Fruit fly (Drosophila melanogaster) whole organism, embryonic: Measurements from ENCODE around the gene sra.

ENCODE experiments used
- CG1024 ChIP-seq: fragments of 200-800 bp; sonication (Bioruptor generic); IDR thresholded peaks from 2 replicates; pipeline ENCODE4 v1.3.6; 2022; ENCODE audit warnings: missing biosample characterization, missing genetic modification characterization
- CG10543 ChIP-seq: fragments of 200-800 bp; sonication (Bioruptor generic); optimal IDR thresholded peaks from 3 replicates; lab custom pipeline; 2017; ENCODE audit warnings: missing biosample characterization, mild to moderate bottlenecking, missing genetic modification characterization, moderate library complexity
- CG10979 ChIP-seq: fragments of 200-800 bp; sonication (Bioruptor generic); optimal IDR thresholded peaks from 2 replicates; lab custom pipeline; 2018; ENCODE audit warnings: missing biosample characterization, mild to moderate bottlenecking, missing genetic modification characterization, moderate library complexity
- CG12071 ChIP-seq: fragments of 200-800 bp; sonication (Bioruptor generic); optimal IDR thresholded peaks from 3 replicates; lab custom pipeline; 2018; ENCODE audit warnings: missing biosample characterization, mild to moderate bottlenecking, missing genetic modification characterization
- CG12299 ChIP-seq: fragments of 200-800 bp; sonication (Bioruptor generic); optimal IDR thresholded peaks from 2 replicates; lab custom pipeline; 2018; ENCODE audit warnings: missing biosample characterization, mild to moderate bottlenecking, missing genetic modification characterization
- CG12391 ChIP-seq: fragments of 200-800 bp; sonication (Bioruptor generic); optimal IDR thresholded peaks from 3 replicates; lab custom pipeline; 2018; ENCODE audit warnings: missing biosample characterization, mild to moderate bottlenecking, missing genetic modification characterization, moderate library complexity
- CG13296 ChIP-seq: fragments of 200-800 bp; sonication (Bioruptor generic); optimal IDR thresholded peaks from 3 replicates; lab custom pipeline; 2018; ENCODE audit warnings: missing biosample characterization, mild to moderate bottlenecking, missing genetic modification characterization
- CG13775 ChIP-seq: fragments of 200-800 bp; sonication (Bioruptor generic); optimal IDR thresholded peaks from 3 replicates; lab custom pipeline; 2017; ENCODE audit warnings: missing biosample characterization, mild to moderate bottlenecking, missing genetic modification characterization
- CG1603 ChIP-seq: fragments of 200-800 bp; sonication (Bioruptor generic); optimal IDR thresholded peaks from 2 replicates; lab custom pipeline; 2019; ENCODE audit warnings: missing biosample characterization, mild to moderate bottlenecking, missing genetic modification characterization, moderate library complexity
- CG17328 ChIP-seq: fragments of 200-800 bp; sonication (Bioruptor generic); IDR thresholded peaks from 2 replicates; pipeline ENCODE4 v1.3.6; 2022; ENCODE audit warnings: missing biosample characterization, missing genetic modification characterization
- CG18011 ChIP-seq: fragments of 200-800 bp; sonication (Bioruptor generic); optimal IDR thresholded peaks from 2 replicates; lab custom pipeline; 2017; ENCODE audit warnings: missing biosample characterization, missing genetic modification characterization, mild to moderate bottlenecking, moderate library complexity, missing genotype
- CG2129 ChIP-seq: fragments of 200-800 bp; sonication (Bioruptor generic); IDR thresholded peaks from 2 replicates; pipeline ENCODE4 v1.3.6; 2022; ENCODE audit warnings: missing biosample characterization, missing genetic modification characterization; ENCODE audit not compliant: partially characterized antibody
- CG2202 ChIP-seq: fragments of 200-800 bp; sonication (Bioruptor generic); optimal IDR thresholded peaks from 2 replicates; lab custom pipeline; 2018; ENCODE audit warnings: missing biosample characterization, mild to moderate bottlenecking, missing genetic modification characterization
- CG30020 ChIP-seq: fragments of 200-800 bp; optimal IDR thresholded peaks from 2 replicates; lab custom pipeline; 2019; ENCODE audit warnings: missing biosample characterization, mild to moderate bottlenecking, missing genetic modification characterization, moderate library complexity
- CG3163 ChIP-seq: fragments of 200-800 bp; sonication (Bioruptor generic); optimal IDR thresholded peaks from 3 replicates; lab custom pipeline; 2016; ENCODE audit warnings: missing biosample characterization, missing genetic modification characterization
- CG4282 ChIP-seq: fragments of 200-800 bp; sonication (Bioruptor generic); optimal IDR thresholded peaks from 2 replicates; lab custom pipeline; 2016; ENCODE audit warnings: missing biosample characterization, missing genetic modification characterization
- CG5953 ChIP-seq: fragments of 200-800 bp; sonication (Bioruptor generic); IDR thresholded peaks from 2 replicates; pipeline ENCODE4 v1.3.6; 2022; ENCODE audit warnings: missing biosample characterization, missing genetic modification characterization
- CG7372 ChIP-seq: fragments of 200-800 bp; sonication (Bioruptor generic); IDR thresholded peaks from 2 replicates; pipeline ENCODE4 v1.3.6; 2022; ENCODE audit warnings: missing biosample characterization, missing genetic modification characterization
- CG7839 ChIP-seq: fragments of 200-800 bp; sonication (Bioruptor generic); optimal IDR thresholded peaks from 3 replicates; lab custom pipeline; 2018; ENCODE audit warnings: missing biosample characterization, mild to moderate bottlenecking, missing genetic modification characterization, moderate library complexity
- CG8290 ChIP-seq, 3 experiments: fragments of 200-800 bp; sonication (Bioruptor generic); optimal IDR thresholded peaks; 2 replicates each; lab custom pipeline; 2016 to 2019; ENCODE audit warnings: missing biosample characterization in 3 of 3, missing genetic modification characterization in 3 of 3, mild to moderate bottlenecking in 2 of 3, moderate library complexity in 1 of 3
- CG9876 ChIP-seq: fragments of 200-800 bp; sonication (Bioruptor generic); optimal IDR thresholded peaks from 2 replicates; lab custom pipeline; 2016; ENCODE audit warnings: missing biosample characterization, missing genetic modification characterization
- CG9932 ChIP-seq: fragments of 200-800 bp; sonication (Bioruptor generic); IDR thresholded peaks from 2 replicates; pipeline ENCODE4 v1.3.6; 2022; ENCODE audit warnings: missing biosample characterization, missing genetic modification characterization
- D ChIP-seq, 2 experiments: fragments of 200-800 bp in 1 of 2; fragments of >200 bp in 1 of 2; sonication (Bioruptor generic) in 1 of 2; optimal IDR thresholded peaks; 2 replicates in 1 of 2; 3 replicates in 1 of 2; lab custom pipeline; 2017; ENCODE audit warnings: mild to moderate bottlenecking in 1 of 2, missing biosample characterization in 1 of 2, missing genetic modification characterization in 1 of 2, missing genetic modification reagents in 1 of 2
- HLH4C ChIP-seq: fragments of 200-800 bp; sonication (Bioruptor generic); IDR thresholded peaks from 3 replicates; pipeline ENCODE4 v1.3.6; 2022; ENCODE audit warnings: missing biosample characterization, missing genetic modification characterization; ENCODE audit not compliant: partially characterized antibody
- HmgD ChIP-seq: fragments of 200-800 bp; sonication (Bioruptor generic); optimal IDR thresholded peaks from 3 replicates; lab custom pipeline; 2016; ENCODE audit warnings: missing biosample characterization, missing genetic modification characterization
- Hr39 ChIP-seq: fragments of >200 bp; optimal IDR thresholded peaks from 2 replicates; lab custom pipeline; 2017
- Kr ChIP-seq: fragments of 200-800 bp; sonication (Bioruptor generic); optimal IDR thresholded peaks from 2 replicates; lab custom pipeline; 2017; ENCODE audit warnings: missing biosample characterization, mild to moderate bottlenecking, missing genetic modification characterization
- Lhr ChIP-seq: fragments of 200-800 bp; sonication (Bioruptor generic); optimal IDR thresholded peaks from 3 replicates; lab custom pipeline; 2017; ENCODE audit warnings: mild to moderate bottlenecking, missing biosample characterization, missing genetic modification reagents, missing genetic modification characterization
- MESR4 ChIP-seq: fragments of 200-800 bp; sonication (Bioruptor generic); optimal IDR thresholded peaks from 2 replicates; lab custom pipeline; 2018; ENCODE audit warnings: missing biosample characterization, mild to moderate bottlenecking, missing genetic modification characterization, moderate library complexity
- Nf-YA ChIP-seq: fragments of 200-800 bp; sonication (Bioruptor generic); IDR thresholded peaks from 2 replicates; pipeline ENCODE4 v1.3.6; 2022; ENCODE audit warnings: missing biosample characterization, missing genetic modification characterization
- Ravus ChIP-seq: fragments of 200-800 bp; sonication (Bioruptor generic); IDR thresholded peaks from 2 replicates; pipeline ENCODE4 v1.3.6; 2022; ENCODE audit warnings: missing biosample characterization, missing genetic modification characterization
- Sin3A ChIP-seq: fragments of >200 bp; optimal IDR thresholded peaks from 2 replicates; lab custom pipeline; 2018
- Sry-δ ChIP-seq: fragments of 200-800 bp; sonication (Bioruptor generic); optimal IDR thresholded peaks from 2 replicates; lab custom pipeline; 2016; ENCODE audit warnings: missing biosample characterization, missing genetic modification characterization
- Stat92E ChIP-seq, 3 experiments: fragments of >200 bp in 2 of 3; fragments of 200-800 bp in 1 of 3; sonication (Bioruptor generic) in 1 of 3; optimal IDR thresholded peaks; 2 replicates each; lab custom pipeline; 2017 to 2019; ENCODE audit warnings: missing biosample characterization in 3 of 3, missing genetic modification characterization in 3 of 3, mild to moderate bottlenecking in 1 of 3, moderate library complexity in 1 of 3
- ase ChIP-seq: fragments of 200-800 bp; sonication (Bioruptor generic); IDR thresholded peaks from 3 replicates; pipeline ENCODE4 v1.3.6; 2022; ENCODE audit warnings: missing biosample characterization, missing genetic modification characterization
- crp ChIP-seq, 2 experiments: fragments of 200-800 bp; sonication (Bioruptor generic); optimal IDR thresholded peaks; 2 replicates in 1 of 2; 3 replicates in 1 of 2; lab custom pipeline; 2017; ENCODE audit warnings: missing biosample characterization in 2 of 2, missing genetic modification characterization in 2 of 2, mild to moderate bottlenecking in 1 of 2, moderate library complexity in 1 of 2
- dpn ChIP-seq, 2 experiments: fragments of 200-800 bp; sonication (Bioruptor generic); optimal IDR thresholded peaks; 3 replicates each; lab custom pipeline; 2016; ENCODE audit warnings: missing biosample characterization in 2 of 2, missing genetic modification characterization in 2 of 2
- nerfin-2 ChIP-seq: fragments of 200-800 bp; sonication (Bioruptor generic); IDR thresholded peaks from 2 replicates; pipeline ENCODE4 v1.3.6; 2022; ENCODE audit warnings: missing biosample characterization, missing genetic modification characterization; ENCODE audit not compliant: partially characterized antibody
- p53 ChIP-seq: fragments of 200-800 bp; sonication (Bioruptor generic); optimal IDR thresholded peaks from 2 replicates; lab custom pipeline; 2016; ENCODE audit warnings: missing biosample characterization, missing genetic modification characterization
- pnt ChIP-seq: fragments of 200-800 bp; sonication (Bioruptor generic); optimal IDR thresholded peaks from 3 replicates; lab custom pipeline; 2016; ENCODE audit warnings: missing biosample characterization, missing genetic modification characterization
- pum ChIP-seq: fragments of 200-800 bp; sonication (Bioruptor generic); optimal IDR thresholded peaks from 2 replicates; lab custom pipeline; 2016; ENCODE audit warnings: missing biosample characterization, missing genetic modification characterization
- pzg ChIP-seq: fragments of 200-800 bp; sonication (Bioruptor generic); optimal IDR thresholded peaks from 3 replicates; lab custom pipeline; 2018; ENCODE audit warnings: missing biosample characterization, mild to moderate bottlenecking, missing genetic modification characterization, moderate library complexity
- ranshi ChIP-seq: fragments of 200-800 bp; sonication (Bioruptor generic); IDR thresholded peaks from 2 replicates; pipeline ENCODE4 v1.3.6; 2022; ENCODE audit warnings: missing biosample characterization, missing genetic modification characterization
- sens ChIP-seq: fragments of 200-800 bp; sonication (Bioruptor generic); peaks from one replicate; lab custom pipeline; 2016; ENCODE audit warnings: missing biosample characterization, missing genetic modification characterization
- slou ChIP-seq: fragments of 200-800 bp; sonication (Bioruptor generic); optimal IDR thresholded peaks from 3 replicates; lab custom pipeline; 2016; ENCODE audit warnings: missing biosample characterization, missing genetic modification characterization
- ssp ChIP-seq: fragments of 200-800 bp; sonication (Bioruptor generic); IDR thresholded peaks from 2 replicates; pipeline ENCODE4 v1.3.6; 2022; ENCODE audit warnings: missing biosample characterization, missing genetic modification characterization
- yki ChIP-seq: fragments of >200 bp; optimal IDR thresholded peaks from 3 replicates; lab custom pipeline; 2018
- zf30C ChIP-seq: fragments of 200-800 bp; sonication (Bioruptor generic); optimal IDR thresholded peaks from 3 replicates; lab custom pipeline; 2018; ENCODE audit warnings: missing biosample characterization, mild to moderate bottlenecking, missing genetic modification characterization

The sra gene

dm6 chr3R:16186791-16187681, at the start of gene sra (continued):
- TF ChIP-seq CG8290 (GFP tag; optimal IDR thresholded peaks at IDR 0.05; lab: Kevin White, UChicago) (peak; percentile 3), CG8290 (tag; optimal IDR thresholded peaks at IDR 0.05; lab: Kevin White, UChicago) (peak in 1 of 2 experiments; percentile 80), CG10543 (peak; percentile 26), CG4282 (GFP tag; lab: Kevin White, UChicago) (no peak), HmgD (peak; percentile 67), CG9932 (GFP tag; lab: Robert Waterston, UW) (peak; percentile 66), pzg (GFP tag; lab: Kevin White, UChicago) (peak; percentile 95), HLH4C (GFP tag; lab: Robert Waterston, UW) (peak; percentile 98), Ravus (no peak), CG9876 (GFP tag; lab: Kevin White, UChicago) (no peak), pum (GFP tag; lab: Kevin White, UChicago) (no peak), D (optimal IDR thresholded peaks at IDR 0.05; lab: Kevin White, UChicago) (no peak), D (GFP tag; optimal IDR thresholded peaks at IDR 0.05; lab: Kevin White, UChicago) (no peak), Hr39 (no peak), CG12391 (tag; lab: Kevin White, UChicago) (peak; percentile 20), CG7839 (tag; lab: Kevin White, UChicago) (peak; percentile 33), Nf-YA (GFP tag; lab: Robert Waterston, UW) (no peak), p53 (peak; percentile 71), CG2129 (peak; percentile 91), yki (no peak), zf30C (GFP tag; lab: Kevin White, UChicago) (no peak), dpn (GFP tag; optimal IDR thresholded peaks at IDR 0.05; lab: Kevin White, UChicago) (peak; percentile 43 to 44), CG10979 (tag; lab: Kevin White, UChicago) (peak; percentile 13), CG30020 (tag; lab: Kevin White, UChicago) (no peak), CG17328 (0 out of 2 replicates have a peak, but pooled peaks have one; percentile 40), CG1024 (GFP tag; lab: Robert Waterston, UW) (no peak), nerfin-2 (GFP tag; lab: Robert Waterston, UW) (peak; percentile 97), CG2202 (tag; lab: Kevin White, UChicago) (no peak), CG12071 (no peak), CG7372 (GFP tag; lab: Robert Waterston, UW) (no peak), ase (GFP tag; lab: Robert Waterston, UW) (no peak), pnt (no peak), Lhr (GFP tag; lab: Kevin White, UChicago) (peak; percentile 5), CG3163 (GFP tag; lab: Kevin White, UChicago) (peak; percentile 54), Kr (GFP tag; lab: Kevin White, UChicago) (no peak), CG13296 (GFP tag; lab: Kevin White, UChicago) (peak; percentile 1), ssp (GFP tag; lab: Robert Waterston, UW) (no peak), CG18011 (GFP tag; lab: Kevin White, UChicago) (peak; percentile 21), CG1603 (peak; percentile 82), Sry-δ (peak; percentile 99), Sin3A (lab: Kevin White, UChicago) (peak; percentile 66), slou (GFP tag; lab: Kevin White, UChicago) (no peak), CG12299 (tag; lab: Kevin White, UChicago) (peak; percentile 36), CG13775 (GFP tag; lab: Kevin White, UChicago) (no peak), crp (GFP tag; optimal IDR thresholded peaks at IDR 0.05; lab: Kevin White, UChicago) (no peak), CG5953 (GFP tag; lab: Robert Waterston, UW) (no peak), sens (GFP tag; lab: Kevin White, UChicago) (peak; percentile 85), ranshi (no peak), MESR4 (GFP tag; lab: Kevin White, UChicago) (peak; percentile 77), Stat92E (GFP tag; optimal IDR thresholded peaks at IDR 0.05; lab: Kevin White, UChicago) (peak in 1 of 3 experiments; percentile 80)
